Worm (Caenorhabditis elegans): ENCODE measurements around the gene M163.11.

DNA sequence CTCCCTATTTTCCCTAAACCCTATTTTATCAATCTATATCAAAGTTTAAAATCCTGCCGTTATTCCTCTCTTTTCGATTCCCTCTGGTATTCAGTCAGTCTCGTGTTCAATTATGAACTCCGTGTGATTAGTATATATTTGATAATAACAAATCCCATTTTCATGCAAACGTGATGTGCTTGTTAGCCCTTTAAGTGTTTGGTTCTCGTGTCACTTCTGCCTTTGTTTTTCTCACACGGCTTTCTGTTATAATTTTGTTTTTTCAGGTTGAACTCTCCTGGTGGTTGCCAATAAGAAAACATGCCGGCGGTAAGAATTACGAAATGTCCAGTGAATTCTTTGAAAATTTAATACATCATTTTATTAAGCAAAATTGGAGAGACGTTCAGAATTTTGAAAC, 12.6 kb upstream of the M163.11 start, which contains the start of gene M163.21:
- TF ChIP-seq duxl-1 (tag; optimal IDR thresholded peaks at IDR 0.05; ENCODE audit: poor library complexity) (no peak), mes-2 (tag; optimal IDR thresholded peaks at IDR 0.05; ENCODE audit: poor library complexity, severe bottlenecking) (no peak), unc-62 (GFP tag; optimal IDR thresholded peaks at IDR 0.05 in 1 of 2) (no peak), unc-62 (tag; optimal IDR thresholded peaks at IDR 0.05) (no peak), fos-1 (tag; optimal IDR thresholded peaks at IDR 0.05) (no peak), nhr-11 (tag; optimal IDR thresholded peaks at IDR 0.05) (no peak), nhr-10 (tag; optimal IDR thresholded peaks at IDR 0.05) (no peak), nhr-28 (tag; optimal IDR thresholded peaks at IDR 0.05) (no peak)

Measured in whole organism, L4 larva.